Worm (Caenorhabditis elegans): ENCODE measurements around the gene srsx-18.

Gene srsx-18

ce11 chrV:5917707-5918106, 4.6 kb upstream of the srsx-18 start, which contains the start of gene lrpr-1:
TSS of gene lrpr-1 (minus strand) at chrV:5917891.
- TF ChIP-seq him-1 (tag; optimal IDR thresholded peaks at IDR 0.05) (peak; percentile 89), dao-5 (tag; optimal IDR thresholded peaks at IDR 0.05) (no peak), W03F9.2 (tag; optimal IDR thresholded peaks at IDR 0.05) (no peak)

- TF ChIP-seq him-1 (tag; optimal IDR thresholded peaks at IDR 0.05), result no peak
- TF ChIP-seq dao-5 (tag; optimal IDR thresholded peaks at IDR 0.05), result no peak
- TF ChIP-seq W03F9.2 (tag; optimal IDR thresholded peaks at IDR 0.05), result no peak
Measured at ce11 chrV:5919887-5920286, 2.4 kb upstream of the srsx-18 start, which contains the start of gene C04E6.12. TSS of gene C04E6.12 (minus strand) at chrV:5919987.

- TF ChIP-seq dao-5 (tag; optimal IDR thresholded peaks at IDR 0.05) (no peak), him-1 (tag; optimal IDR thresholded peaks at IDR 0.05) (no peak), W03F9.2 (tag; optimal IDR thresholded peaks at IDR 0.05) (no peak)
Measured at ce11 chrV:5921761-5922160, 575 bp upstream of the srsx-18 start.

- TF ChIP-seq dao-5 (tag; optimal IDR thresholded peaks at IDR 0.05), result no peak
- no peak for TF ChIP-seq him-1 (tag; optimal IDR thresholded peaks at IDR 0.05)
- TF ChIP-seq W03F9.2 (tag; optimal IDR thresholded peaks at IDR 0.05), result no peak
Measured at ce11 chrV:5927347-5927746, 5.0 kb downstream of the srsx-18 start, which contains the start of gene srsx-17. TSS of gene srsx-17 (plus strand) at chrV:5927647.

ce11 chrV:5928006-5928405, 5.7 kb downstream of the srsx-18 start:
- TF ChIP-seq him-1 (tag; optimal IDR thresholded peaks at IDR 0.05) (no peak), dao-5 (tag; optimal IDR thresholded peaks at IDR 0.05) (no peak), W03F9.2 (tag; optimal IDR thresholded peaks at IDR 0.05) (no peak)

- no peak for TF ChIP-seq dao-5 (tag; optimal IDR thresholded peaks at IDR 0.05)
Measured at ce11 chrV:5930588-5930987, 8.3 kb downstream of the srsx-18 start, which contains the start of gene galt-1. TSS of gene galt-1 (plus strand) at chrV:5930905.

ce11 chrV:5936691-5937090, 14.4 kb downstream of the srsx-18 start, which contains the start of the genes M03F8.5 and M03F8.7:
TSS of gene M03F8.5 (minus strand) at chrV:5936791.
TSS of gene M03F8.7 (plus strand) at chrV:5936939.
- no peak for TF ChIP-seq him-1 (tag; optimal IDR thresholded peaks at IDR 0.05)
- TF ChIP-seq dao-5 (tag; optimal IDR thresholded peaks at IDR 0.05), result no peak
- TF ChIP-seq W03F9.2 (tag; optimal IDR thresholded peaks at IDR 0.05), result no peak

ce11 chrV:5939503-5940072, 17.3 kb downstream of the srsx-18 start, which contains the start of gene syf-3:
TSS of gene syf-3 (plus strand) at chrV:5940022.
- no peak for TF ChIP-seq W03F9.2 (tag; optimal IDR thresholded peaks at IDR 0.05)
- no peak for TF ChIP-seq dao-5 (tag; optimal IDR thresholded peaks at IDR 0.05)
- TF ChIP-seq him-1 (tag; optimal IDR thresholded peaks at IDR 0.05), result no peak

- TF ChIP-seq dao-5 (tag; optimal IDR thresholded peaks at IDR 0.05), result no peak
Measured at ce11 chrV:5943167-5943566, 20.8 kb downstream of the srsx-18 start, which contains the start of gene pst-1. TSS of gene pst-1 (plus strand) at chrV:5943467.

- TF ChIP-seq him-1 (tag; optimal IDR thresholded peaks at IDR 0.05) (no peak), dao-5 (tag; optimal IDR thresholded peaks at IDR 0.05) (no peak), W03F9.2 (tag; optimal IDR thresholded peaks at IDR 0.05) (no peak)
Measured at ce11 chrV:5949674-5950149, 27.4 kb downstream of the srsx-18 start.

ce11 chrV:5951133-5951532, 28.8 kb downstream of the srsx-18 start, which contains the start of gene M03F8.1:
TSS of gene M03F8.1 (plus strand) at chrV:5951433.
- TF ChIP-seq him-1 (tag; optimal IDR thresholded peaks at IDR 0.05) (no peak), W03F9.2 (tag; optimal IDR thresholded peaks at IDR 0.05) (no peak), dao-5 (tag; optimal IDR thresholded peaks at IDR 0.05) (no peak)

ce11 chrV:5953086-5953485, 30.8 kb downstream of the srsx-18 start:
- TF ChIP-seq him-1 (tag; optimal IDR thresholded peaks at IDR 0.05) (no peak), dao-5 (tag; optimal IDR thresholded peaks at IDR 0.05) (no peak), W03F9.2 (tag; optimal IDR thresholded peaks at IDR 0.05) (no peak)

ce11 chrV:5954747-5955146, 32.4 kb downstream of the srsx-18 start, which contains the start of gene M03F8.6:
TSS of gene M03F8.6 (minus strand) at chrV:5954847.
- TF ChIP-seq dao-5 (tag; optimal IDR thresholded peaks at IDR 0.05) (no peak), W03F9.2 (tag; optimal IDR thresholded peaks at IDR 0.05) (no peak), him-1 (tag; optimal IDR thresholded peaks at IDR 0.05) (no peak)

- TF ChIP-seq dao-5 (tag; optimal IDR thresholded peaks at IDR 0.05), result no peak
- TF ChIP-seq W03F9.2 (tag; optimal IDR thresholded peaks at IDR 0.05), result no peak
- TF ChIP-seq him-1 (tag; optimal IDR thresholded peaks at IDR 0.05), result no peak
Measured at ce11 chrV:5955627-5956026, 33.3 kb downstream of the srsx-18 start.

ce11 chrV:5961516-5961915, 39.2 kb downstream of the srsx-18 start, which contains the start of gene mcp-1:
TSS of gene mcp-1 (plus strand) at chrV:5961807.
- no peak for TF ChIP-seq dao-5 (tag; optimal IDR thresholded peaks at IDR 0.05)
- TF ChIP-seq him-1 (tag; optimal IDR thresholded peaks at IDR 0.05), result no peak
- no peak for TF ChIP-seq W03F9.2 (tag; optimal IDR thresholded peaks at IDR 0.05)

Measured in whole organism, L4/young adult.